Worm (Caenorhabditis elegans) whole organism, L1 larva: ENCODE measurements around the gene T25B2.2.
A peak's percentile ranks its signal among the peaks of the same experiment; 100 is the strongest.

Experiments
- C34B4.2 ChIP-seq: sonication (generic microtip); optimal IDR thresholded peaks from 2 replicates; lab custom pipeline; 2017; ENCODE audit warnings: mild to moderate bottlenecking, missing genetic modification characterization, missing compliant biosample characterization
- F16B12.6 ChIP-seq: fragments of 150-350 bp; optimal IDR thresholded peaks from 2 replicates; lab custom pipeline; 2014; ENCODE audit warnings: missing biosample characterization, missing genetic modification characterization
- Y116A8C.19 ChIP-seq: sonication (generic microtip); optimal IDR thresholded peaks from 2 replicates; lab custom pipeline; 2016; ENCODE audit warnings: missing compliant biosample characterization, missing genetic modification characterization, borderline replicate concordance
- aha-1 ChIP-seq: fragments of 150-350 bp; optimal IDR thresholded peaks from 2 replicates; lab custom pipeline; 2014; ENCODE audit warnings: missing biosample characterization, missing genetic modification characterization
- ama-1 ChIP-seq: fragments of 150-350 bp; optimal IDR thresholded peaks from 2 replicates; lab custom pipeline; 2014
- blmp-1 ChIP-seq: fragments of 150-350 bp; optimal IDR thresholded peaks from 2 replicates; lab custom pipeline; 2014; ENCODE audit warnings: missing biosample characterization, missing genetic modification characterization
- ceh-8 ChIP-seq: fragments of 200-800 bp; sonication (Bioruptor generic); optimal IDR thresholded peaks from 2 replicates; lab custom pipeline; 2018; ENCODE audit warnings: mild to moderate bottlenecking, missing genetic modification characterization, moderate library complexity, missing compliant biosample characterization
- ceh-88 ChIP-seq: fragments of 200-800 bp; sonication (Bioruptor generic); IDR thresholded peaks from 2 replicates; pipeline ENCODE4 v1.3.6; 2022; ENCODE audit warnings: missing genetic modification characterization, missing compliant biosample characterization
- ceh-90 ChIP-seq: sonication (generic microtip); optimal IDR thresholded peaks from 2 replicates; lab custom pipeline; 2016; ENCODE audit warnings: missing genetic modification characterization, missing compliant biosample characterization
- dpl-1 ChIP-seq, 3 experiments: fragments of 150-350 bp in 2 of 3; sonication (generic microtip) in 1 of 3; optimal IDR thresholded peaks; 2 replicates each; lab custom pipeline; 2014 to 2017; ENCODE audit warnings: missing biosample characterization in 3 of 3, missing genetic modification characterization in 3 of 3, missing genetic modification reagents in 3 of 3
- elt-3 ChIP-seq, 6 experiments: fragments of 150-350 bp in 1 of 6; sonication (generic microtip); optimal IDR thresholded peaks; 2 replicates each; lab custom pipeline; 2017 to 2018; ENCODE audit warnings: missing biosample characterization in 6 of 6, missing genetic modification characterization in 6 of 6, inconsistent platforms in 1 of 6
- ets-5 ChIP-seq: fragments of 200-800 bp; sonication (Bioruptor generic); IDR thresholded peaks from 2 replicates; pipeline ENCODE4 v1.3.6; 2022; ENCODE audit warnings: missing genetic modification characterization, missing compliant biosample characterization
- fkh-10 ChIP-seq: sonication (generic microtip); optimal IDR thresholded peaks from 2 replicates; lab custom pipeline; 2017; ENCODE audit warnings: missing biosample characterization, missing genetic modification reagents, missing genetic modification characterization
- fkh-8 ChIP-seq: sonication (generic microtip); optimal IDR thresholded peaks from 2 replicates; lab custom pipeline; 2016; ENCODE audit warnings: mild to moderate bottlenecking, missing genetic modification characterization, missing compliant biosample characterization
- hpl-2 ChIP-seq: fragments of 150-350 bp; optimal IDR thresholded peaks from 2 replicates; lab custom pipeline; 2014; ENCODE audit warnings: missing biosample characterization, missing genetic modification reagents, missing genetic modification characterization
- isw-1 ChIP-seq: fragments of 200-800 bp; sonication (Bioruptor generic); IDR thresholded peaks from 2 replicates; pipeline ENCODE4 v1.3.6; 2022; ENCODE audit warnings: missing genetic modification characterization, missing compliant biosample characterization
- lin-15B ChIP-seq: fragments of 150-350 bp; sonication (generic microtip); optimal IDR thresholded peaks from 3 replicates; lab custom pipeline; 2014; ENCODE audit warnings: missing biosample characterization, missing genetic modification characterization
- lin-39 ChIP-seq: fragments of 150-350 bp; optimal IDR thresholded peaks from 2 replicates; lab custom pipeline; 2014; ENCODE audit warnings: missing biosample characterization, missing genetic modification reagents, missing genetic modification characterization
- nhr-11 ChIP-seq: fragments of 150-350 bp; optimal IDR thresholded peaks from 2 replicates; lab custom pipeline; 2014; ENCODE audit warnings: missing biosample characterization, missing genetic modification characterization
- nhr-237 ChIP-seq: fragments of 150-350 bp; optimal IDR thresholded peaks from 2 replicates; lab custom pipeline; 2014; ENCODE audit warnings: missing biosample characterization, missing genetic modification characterization
- nhr-71 ChIP-seq: sonication (generic microtip); optimal IDR thresholded peaks from 2 replicates; lab custom pipeline; 2016; ENCODE audit warnings: mild to moderate bottlenecking, missing genetic modification characterization, moderate library complexity, missing compliant biosample characterization
- nhr-77 ChIP-seq: fragments of 150-350 bp; optimal IDR thresholded peaks from 2 replicates; lab custom pipeline; 2014; ENCODE audit warnings: missing biosample characterization, missing genetic modification characterization
- nhr-84 ChIP-seq: sonication (generic microtip); optimal IDR thresholded peaks from 2 replicates; lab custom pipeline; 2017; ENCODE audit warnings: missing biosample characterization, missing genetic modification characterization
- pag-3 ChIP-seq: sonication (generic microtip); optimal IDR thresholded peaks from 2 replicates; lab custom pipeline; 2017; ENCODE audit warnings: missing genetic modification characterization, mild to moderate bottlenecking, missing compliant biosample characterization, antibody characterized with exemption, borderline replicate concordance; ENCODE audit not compliant: insufficient read depth
- pax-3 ChIP-seq: fragments of 200-800 bp; sonication (Bioruptor generic); optimal IDR thresholded peaks from 2 replicates; lab custom pipeline; 2018; ENCODE audit warnings: mild to moderate bottlenecking, missing genetic modification characterization, moderate library complexity, missing compliant biosample characterization
- snpc-4 ChIP-seq: fragments of 150-350 bp; optimal IDR thresholded peaks from 2 replicates; lab custom pipeline; 2014; ENCODE audit warnings: missing biosample characterization, missing genetic modification characterization
- sptf-1 ChIP-seq: fragments of 150-350 bp; optimal IDR thresholded peaks from 2 replicates; lab custom pipeline; 2014; ENCODE audit warnings: missing biosample characterization, missing genetic modification characterization
- sup-37 ChIP-seq: fragments of 200-800 bp; sonication (Bioruptor generic); optimal IDR thresholded peaks from 2 replicates; lab custom pipeline; 2018; ENCODE audit warnings: mild to moderate bottlenecking, missing genetic modification characterization, missing compliant biosample characterization
- swsn-7 ChIP-seq: sonication (generic microtip); optimal IDR thresholded peaks from 2 replicates; lab custom pipeline; 2016; ENCODE audit warnings: missing genetic modification characterization, missing compliant biosample characterization
- tbx-2 ChIP-seq: sonication (generic microtip); optimal IDR thresholded peaks from 2 replicates; lab custom pipeline; 2016; ENCODE audit warnings: missing genetic modification characterization, missing compliant biosample characterization
- unc-130 ChIP-seq: fragments of 150-350 bp; optimal IDR thresholded peaks from 2 replicates; lab custom pipeline; 2017; ENCODE audit warnings: missing biosample characterization, missing genetic modification characterization, inconsistent platforms
- unc-62 ChIP-seq: fragments of 150-350 bp; optimal IDR thresholded peaks from 2 replicates; lab custom pipeline; 2014; ENCODE audit warnings: missing biosample characterization, missing genetic modification reagents, missing genetic modification characterization
- unc-98 ChIP-seq: fragments of 200-800 bp; sonication (Bioruptor generic); IDR thresholded peaks from 2 replicates; pipeline ENCODE4 v1.3.6; 2022; ENCODE audit warnings: missing genetic modification characterization, missing compliant biosample characterization
- vab-15 ChIP-seq: sonication (generic microtip); optimal IDR thresholded peaks from 2 replicates; lab custom pipeline; 2017; ENCODE audit warnings: missing genotype, mild to moderate bottlenecking, missing genetic modification characterization, missing compliant biosample characterization
- zag-1 ChIP-seq: fragments of 150-350 bp; optimal IDR thresholded peaks from 2 replicates; lab custom pipeline; 2014; ENCODE audit warnings: missing biosample characterization, missing genetic modification characterization
- ztf-11 ChIP-seq, 2 experiments: sonication (generic microtip); optimal IDR thresholded peaks; 2 replicates each; lab custom pipeline; 2016 to 2017; ENCODE audit warnings: missing genetic modification characterization in 2 of 2, missing biosample characterization in 1 of 2, missing compliant biosample characterization in 1 of 2

Gene T25B2.2

DNA sequence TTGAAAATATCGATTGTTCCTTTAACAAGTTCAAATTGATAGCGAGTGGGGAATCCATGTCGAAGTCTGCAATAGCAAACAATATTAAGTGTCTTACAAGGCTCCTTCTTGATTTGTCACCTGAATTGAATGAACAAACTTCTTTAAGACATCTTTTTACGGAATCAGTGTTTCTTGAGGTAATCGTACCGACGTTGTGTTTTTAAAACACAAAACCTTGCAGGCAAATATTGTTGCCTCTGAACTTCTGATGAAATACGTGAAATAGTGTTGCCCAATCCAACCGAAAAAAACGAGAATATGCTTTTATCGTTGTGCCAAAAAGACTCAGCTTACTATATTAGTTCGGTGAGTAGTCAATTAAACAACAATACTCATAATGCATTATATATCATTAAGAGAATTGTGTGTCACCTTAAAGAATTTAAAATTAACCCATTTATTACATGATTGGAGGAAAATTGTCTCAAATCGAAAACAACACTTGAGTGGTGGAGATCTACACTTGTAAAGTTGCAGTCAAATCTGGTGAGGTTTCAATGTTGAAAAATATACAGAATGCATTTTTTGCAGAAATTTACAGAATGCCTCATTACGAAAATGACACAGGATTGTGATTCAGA is 8.6 kb downstream of the T25B2.2 start, which contains the start of the genes T25B2.4 and T13C5.3:
Gene T25B2.4, plus strand, starts transcription at position 301 of the 623 bp plus-strand sequence.
Gene T13C5.3, plus strand, starts transcription at position 573 of the 623 bp plus-strand sequence.
- TF ChIP-seq nhr-237 (tag; lab: Kevin White, UChicago): no peak
- TF ChIP-seq snpc-4 (tag; lab: Kevin White, UChicago): no peak
- TF ChIP-seq nhr-84 (tag; lab: Kevin White, UChicago): no peak
- no peak for TF ChIP-seq ztf-11 (tag; optimal IDR thresholded peaks at IDR 0.05; lab: Kevin White, UChicago)
- no peak for TF ChIP-seq ceh-90 (tag; lab: Kevin White, UChicago)
- TF ChIP-seq Y116A8C.19 (tag; lab: Kevin White, UChicago): no peak
- TF ChIP-seq lin-39: no peak
- TF ChIP-seq swsn-7 (tag; lab: Kevin White, UChicago): no peak
- TF ChIP-seq nhr-71 (tag; lab: Kevin White, UChicago): no peak
- no peak for TF ChIP-seq nhr-77
- TF ChIP-seq dpl-1 (GFP tag; optimal IDR thresholded peaks at IDR 0.05; lab: Kevin White, UChicago): no peak
- TF ChIP-seq ama-1 (lab: Kevin White, UChicago): no peak

DNA sequence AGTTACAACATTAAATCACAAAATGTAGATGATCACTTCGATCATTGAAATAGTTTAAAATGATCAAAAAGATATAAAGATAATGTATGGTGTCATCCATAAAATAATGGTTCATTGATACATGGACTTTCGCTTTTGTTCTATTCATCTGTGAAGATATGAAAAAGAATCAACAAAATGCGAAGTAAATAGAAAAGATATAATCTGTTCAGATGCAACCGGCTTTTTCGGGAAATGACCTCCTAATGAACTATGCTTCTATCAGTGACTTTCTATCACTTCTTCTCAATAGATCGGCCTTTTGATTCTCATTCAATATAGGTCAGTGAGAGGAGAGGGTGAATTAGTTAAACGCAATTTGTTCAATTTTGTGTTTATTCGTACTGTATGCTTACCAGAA is 9.5 kb downstream of the T25B2.2 start:
- TF ChIP-seq nhr-11 (tag; lab: Kevin White, UChicago) (no peak), pag-3 (tag; lab: Kevin White, UChicago) (no peak), F16B12.6 (no peak), fkh-8 (tag; lab: Kevin White, UChicago) (no peak), unc-130 (tag; lab: Kevin White, UChicago) (no peak), elt-3 (tag; optimal IDR thresholded peaks at IDR 0.05; lab: Kevin White, UChicago) (peak in 1 of 6 experiments; percentile 19), blmp-1 (peak; percentile 89)

DNA sequence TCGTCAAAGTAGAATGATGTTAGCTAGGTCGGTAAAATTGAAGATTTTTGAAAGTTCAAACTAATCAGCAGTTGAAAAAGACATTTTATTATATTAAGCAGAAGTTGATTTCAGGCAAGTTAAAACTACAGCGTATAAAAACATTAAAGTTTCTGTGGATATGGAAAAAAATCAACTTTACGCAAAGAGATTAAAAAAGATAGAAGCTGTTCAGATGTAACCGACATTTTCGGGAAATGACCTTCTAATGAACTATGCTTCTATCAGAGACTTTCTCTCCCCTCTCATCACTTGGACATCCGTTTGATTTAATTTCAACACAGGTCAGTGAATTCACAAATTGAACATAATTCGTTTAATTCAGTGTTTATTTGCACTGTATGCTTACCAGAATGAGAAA is 10.8 kb downstream of the T25B2.2 start, which contains the start of gene T13C5.7:
Gene T13C5.7, plus strand, starts transcription at position 301 of the 400 bp plus-strand sequence.
- TF ChIP-seq fkh-10 (GFP tag; lab: Kevin White, UChicago) (no peak), lin-39 (no peak), blmp-1 (peak; percentile 33), C34B4.2 (no peak)

DNA sequence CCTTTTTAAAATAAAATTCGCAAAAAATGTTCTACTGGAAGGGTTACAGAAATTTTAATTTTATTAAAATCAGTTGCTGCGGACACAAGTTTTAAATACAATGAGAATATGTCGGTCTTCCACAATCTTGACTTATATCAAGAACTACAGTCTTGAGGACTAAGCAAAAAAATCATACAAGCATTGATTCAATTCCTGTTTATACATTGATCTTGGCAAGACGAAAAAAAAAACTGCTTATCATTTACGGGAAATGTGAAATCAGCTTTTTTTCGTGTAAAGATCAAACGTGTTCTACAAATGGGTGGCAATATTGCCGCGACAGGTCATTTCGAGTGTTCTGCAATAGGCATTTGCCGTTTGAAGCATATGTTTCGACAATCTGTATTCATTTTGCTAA is 15.3 kb downstream of the T25B2.2 start, which contains the start of gene T13C5.2:
Gene T13C5.2, plus strand, starts transcription at position 301 of the 400 bp plus-strand sequence.
- TF ChIP-seq vab-15 (tag; lab: Kevin White, UChicago): no peak
- no peak for TF ChIP-seq sptf-1
- TF ChIP-seq lin-15B (tag; lab: Kevin White, UChicago): no peak
- no peak for TF ChIP-seq tbx-2
- no peak for TF ChIP-seq unc-62
- TF ChIP-seq ceh-8 (GFP tag; lab: Kevin White, UChicago): no peak
- TF ChIP-seq fkh-8 (tag; lab: Kevin White, UChicago): no peak
- no peak for TF ChIP-seq zag-1 (tag; lab: Kevin White, UChicago)
- no peak for TF ChIP-seq isw-1 (GFP tag; lab: Robert Waterston, UW)
- no peak for TF ChIP-seq hpl-2 (GFP tag; lab: Kevin White, UChicago)
- TF ChIP-seq unc-98 (GFP tag; lab: Robert Waterston, UW): no peak
- TF ChIP-seq ets-5 (GFP tag; lab: Robert Waterston, UW): no peak
- no peak for TF ChIP-seq ztf-11 (tag; optimal IDR thresholded peaks at IDR 0.05; lab: Kevin White, UChicago)
- TF ChIP-seq aha-1 (tag; lab: Kevin White, UChicago): no peak
- no peak for TF ChIP-seq Y116A8C.19 (tag; lab: Kevin White, UChicago)
- no peak for TF ChIP-seq pag-3 (tag; lab: Kevin White, UChicago)
- no peak for TF ChIP-seq pax-3
- no peak for TF ChIP-seq ceh-88
- no peak for TF ChIP-seq F16B12.6
- no peak for TF ChIP-seq sup-37 (GFP tag; lab: Kevin White, UChicago)
